Worm (Caenorhabditis elegans): ENCODE results near the gene F23B12.1.

Gene F23B12.1

DNA sequence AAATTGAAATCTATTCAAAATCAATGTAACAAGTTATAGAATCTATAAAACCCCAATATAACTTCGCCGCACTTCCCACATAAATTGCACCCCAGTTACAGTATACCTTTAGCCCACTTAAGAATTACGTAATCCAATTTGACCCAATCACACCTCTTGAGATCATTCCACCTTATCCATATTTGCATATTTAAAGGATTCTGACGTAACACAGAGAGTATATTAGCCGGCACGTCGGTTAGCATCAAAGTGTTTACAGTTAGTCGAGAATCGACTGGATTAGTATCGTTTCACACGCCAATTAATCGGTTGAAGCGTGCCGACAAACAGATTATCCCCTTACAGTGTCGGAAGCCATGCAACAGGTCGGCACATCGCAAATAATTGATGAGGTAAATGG, 4.6 kb downstream of the F23B12.1 start:
- no peak for TF ChIP-seq lin-15B (tag; optimal IDR thresholded peaks at IDR 0.05)
- no peak for TF ChIP-seq aly-2 (tag; optimal IDR thresholded peaks at IDR 0.05)
- no peak for TF ChIP-seq nhr-77 (tag; optimal IDR thresholded peaks at IDR 0.05)
- TF ChIP-seq zip-2 (tag; optimal IDR thresholded peaks at IDR 0.05): no peak
- no peak for TF ChIP-seq F37D6.2 (tag; optimal IDR thresholded peaks at IDR 0.05)
- no peak for TF ChIP-seq nhr-111 (GFP tag; optimal IDR thresholded peaks at IDR 0.05)
- TF ChIP-seq dmd-9 (GFP tag; IDR thresholded peaks at IDR 0.05): no peak
- TF ChIP-seq Y5F2A.4 (GFP tag; optimal IDR thresholded peaks at IDR 0.05): no peak
- TF ChIP-seq sdz-12 (GFP tag; optimal IDR thresholded peaks at IDR 0.05): no peak
- no peak for TF ChIP-seq daf-12 (tag; optimal IDR thresholded peaks at IDR 0.05)

DNA sequence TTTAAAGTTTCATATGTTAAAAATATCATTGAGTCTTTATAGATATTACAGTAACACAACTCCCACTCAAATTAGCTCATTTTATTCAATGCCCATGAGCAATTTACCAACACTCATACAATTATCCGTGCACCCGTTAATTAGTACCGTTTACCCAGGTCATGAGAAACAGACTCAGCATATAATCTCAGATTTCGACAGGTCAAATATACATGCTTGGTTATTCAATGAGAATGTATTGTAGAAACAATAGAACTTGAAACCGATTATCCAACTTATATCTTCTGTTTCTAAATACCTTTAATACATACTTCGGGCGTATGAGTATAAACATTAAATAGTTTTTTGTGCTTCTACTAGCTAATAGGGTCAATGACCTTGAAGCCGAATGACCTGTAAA, 7.2 kb downstream of the F23B12.1 start:
- TF ChIP-seq zag-1 (tag; optimal IDR thresholded peaks at IDR 0.05) (no peak), nhr-48 (tag; optimal IDR thresholded peaks at IDR 0.05) (no peak), snpc-1.2 (GFP tag; IDR thresholded peaks at IDR 0.05) (no peak), jun-1 (tag; optimal IDR thresholded peaks at IDR 0.05) (no peak), zip-2 (tag; optimal IDR thresholded peaks at IDR 0.05) (no peak), sdz-12 (GFP tag; optimal IDR thresholded peaks at IDR 0.05) (no peak), egl-27 (tag; optimal IDR thresholded peaks at IDR 0.05) (no peak), dmd-6 (GFP tag; IDR thresholded peaks at IDR 0.05) (no peak), mxl-2 (GFP tag; conservative IDR thresholded peaks at IDR 0.05) (no peak), ZK337.2 (GFP tag; IDR thresholded peaks at IDR 0.05) (no peak), hlh-11 (tag; optimal IDR thresholded peaks at IDR 0.05) (no peak), nhr-76 (tag; optimal IDR thresholded peaks at IDR 0.05) (no peak), daf-12 (tag; optimal IDR thresholded peaks at IDR 0.05) (no peak), ZK546.5 (tag; optimal IDR thresholded peaks at IDR 0.05) (no peak), hif-1 (tag; optimal IDR thresholded peaks at IDR 0.05) (no peak), ztf-11 (tag; optimal IDR thresholded peaks at IDR 0.05) (no peak), unc-39 (tag; optimal IDR thresholded peaks at IDR 0.05) (no peak), pqm-1 (tag; optimal IDR thresholded peaks at IDR 0.05) (no peak), zip-11 (GFP tag; IDR thresholded peaks at IDR 0.05) (no peak), Y105C5A.15 (GFP tag; IDR thresholded peaks at IDR 0.05) (no peak)

DNA sequence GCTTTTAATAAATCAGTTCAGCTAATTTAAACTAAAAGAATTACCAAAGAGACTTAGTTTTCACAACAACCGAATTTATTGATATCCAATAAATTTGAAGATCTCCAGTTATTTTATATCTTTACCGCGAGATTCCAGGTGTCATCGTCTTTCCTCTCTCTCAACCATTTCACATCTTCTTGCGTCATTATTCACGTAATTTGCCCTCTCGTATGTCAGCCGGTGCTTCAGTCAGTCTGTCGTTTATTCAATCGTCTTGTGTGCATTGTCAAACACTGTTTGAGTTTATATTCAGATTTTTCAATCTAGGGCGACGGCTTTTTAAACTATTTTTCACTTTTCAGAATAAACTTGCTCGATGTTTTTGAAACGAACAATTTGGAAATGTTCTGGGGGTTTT, 8.4 kb downstream of the F23B12.1 start:
- TF ChIP-seq aha-1 (tag) (peak; percentile 11), gei-8 (GFP tag; optimal IDR thresholded peaks at IDR 0.05) (no peak)

DNA sequence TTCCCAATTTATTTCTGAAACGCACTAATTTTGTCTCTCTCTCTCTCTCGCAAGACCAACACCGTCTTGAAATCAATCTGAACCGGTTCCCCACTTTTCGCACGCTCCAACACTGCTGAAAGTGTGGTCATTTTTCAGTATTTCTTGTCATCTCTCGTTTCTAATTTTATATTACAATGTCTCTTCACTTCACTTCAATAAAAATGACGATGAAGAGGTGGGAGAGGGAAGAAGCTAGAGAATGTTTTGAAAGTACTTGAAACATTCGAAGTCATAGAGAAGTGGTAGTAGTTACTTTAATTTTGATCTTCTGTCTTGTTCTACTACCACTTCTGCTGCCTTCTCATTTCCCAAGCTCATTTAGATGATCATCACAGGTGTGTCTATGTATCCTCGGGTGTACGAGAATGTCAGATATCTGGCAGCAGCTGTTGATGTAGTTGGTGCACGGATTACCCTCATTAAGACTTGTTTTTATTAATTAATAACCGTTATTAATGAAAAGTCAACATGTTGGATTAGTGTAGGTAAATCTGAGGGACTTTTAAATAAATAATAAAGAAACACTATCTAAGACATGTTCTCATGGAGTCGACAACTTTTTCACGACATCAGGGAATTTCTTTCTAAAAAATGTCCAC, 9.3 kb downstream of the F23B12.1 start:
- no peak for TF ChIP-seq lin-29 (GFP tag; IDR thresholded peaks at IDR 0.05)
- no peak for TF ChIP-seq mxl-3 (GFP tag; optimal IDR thresholded peaks at IDR 0.05)
- peak; percentile 91 for TF ChIP-seq aha-1 (tag)
- no peak for TF ChIP-seq nhr-6 (tag; optimal IDR thresholded peaks at IDR 0.05)
- TF ChIP-seq unc-62 (GFP tag; optimal IDR thresholded peaks at IDR 0.05 in 1 of 2): peak in 1 of 2 experiments; percentile 57
- TF ChIP-seq unc-62 (tag; optimal IDR thresholded peaks at IDR 0.05): no peak

DNA sequence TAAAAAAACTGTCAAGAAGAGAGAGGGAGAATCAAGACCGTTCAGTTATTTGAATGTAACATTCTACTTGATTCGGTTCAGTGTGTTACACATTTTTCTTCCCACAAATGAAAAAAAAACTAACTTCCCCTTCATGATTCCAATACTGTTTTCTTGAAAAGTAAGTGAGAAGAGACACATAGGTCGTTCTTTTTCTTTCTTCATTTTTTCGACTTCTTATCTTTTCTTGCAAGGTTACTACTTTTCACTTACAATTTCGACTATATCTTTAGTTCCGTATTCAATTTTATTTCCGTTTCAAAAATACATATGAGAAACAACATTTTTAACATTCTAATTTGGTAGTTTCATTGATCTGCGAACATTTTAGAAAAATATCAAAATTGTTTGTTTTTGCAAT, 10.3 kb downstream of the F23B12.1 start:
- TF ChIP-seq spr-3 (GFP tag; optimal IDR thresholded peaks at IDR 0.05) (no peak), unc-62 (GFP tag; optimal IDR thresholded peaks at IDR 0.05 in 1 of 2) (peak in 1 of 2 experiments; percentile 97), unc-62 (tag; optimal IDR thresholded peaks at IDR 0.05) (no peak), aha-1 (tag) (peak; percentile 55), T26A8.4 (GFP tag; IDR thresholded peaks at IDR 0.05) (no peak), gei-8 (GFP tag; optimal IDR thresholded peaks at IDR 0.05) (no peak)

Data from whole organism, L4 larva.